Fruit fly (Drosophila melanogaster) whole organism: Measurements from ENCODE around the gene Mipp2.

Source experiments
- CG8478 ChIP-seq: fragments of >200 bp; optimal IDR thresholded peaks from 2 replicates; lab custom pipeline; 2018; ENCODE audit warnings: inconsistent platforms
- Dll ChIP-seq: fragments of >200 bp; optimal IDR thresholded peaks from 2 replicates; lab custom pipeline; 2017
- EcR ChIP-seq, 2 experiments: fragments of >200 bp; optimal IDR thresholded peaks; 2 replicates each; lab custom pipeline; 2017; ENCODE audit warnings: missing biosample characterization in 2 of 2, missing genetic modification characterization in 2 of 2, missing genetic modification reagents in 2 of 2
- pan ChIP-seq: fragments of >200 bp; optimal IDR thresholded peaks from 2 replicates; lab custom pipeline; 2017
- psq ChIP-seq: fragments of >200 bp; optimal IDR thresholded peaks from 2 replicates; lab custom pipeline; 2017
- usp ChIP-seq: fragments of >200 bp; optimal IDR thresholded peaks from 2 replicates; lab custom pipeline; 2017; ENCODE audit warnings: missing biosample characterization, missing genetic modification characterization, mixed read lengths

The Mipp2 gene

dm6 chrX:6075586-6075985, 15.7 kb downstream of the Mipp2 start:
- TF ChIP-seq psq (lab: Kevin White, UChicago) (no peak), Dll (lab: Kevin White, UChicago) (no peak), pan (lab: Kevin White, UChicago) (no peak)

- TF ChIP-seq usp (GFP tag; lab: Kevin White, UChicago) (no peak), CG8478 (lab: Kevin White, UChicago) (no peak), EcR (GFP tag; optimal IDR thresholded peaks at IDR 0.05; lab: Kevin White, UChicago) (no peak), Dll (lab: Kevin White, UChicago) (no peak), pan (lab: Kevin White, UChicago) (no peak), psq (lab: Kevin White, UChicago) (no peak)
Observed at dm6 chrX:6074845-6075244, 16.4 kb downstream of the Mipp2 start, which contains the start of gene Tsp5D. Gene Tsp5D, minus strand, starts transcription at chrX:6074857.

- TF ChIP-seq pan (lab: Kevin White, UChicago) (no peak), psq (lab: Kevin White, UChicago) (no peak), EcR (GFP tag; optimal IDR thresholded peaks at IDR 0.05; lab: Kevin White, UChicago) (no peak), usp (GFP tag; lab: Kevin White, UChicago) (no peak), CG8478 (lab: Kevin White, UChicago) (no peak), Dll (lab: Kevin White, UChicago) (no peak)
Observed at dm6 chrX:6068714-6069113, 22.6 kb downstream of the Mipp2 start.

dm6 chrX:6067281-6068008, 23.8 kb downstream of the Mipp2 start, which contains the start of gene CG5928:
Gene CG5928, plus strand, starts transcription at chrX:6067958.
- TF ChIP-seq usp (GFP tag; lab: Kevin White, UChicago): no peak
- TF ChIP-seq psq (lab: Kevin White, UChicago): no peak
- TF ChIP-seq CG8478 (lab: Kevin White, UChicago): no peak
- TF ChIP-seq EcR (GFP tag; optimal IDR thresholded peaks at IDR 0.05; lab: Kevin White, UChicago): no peak
- no peak for TF ChIP-seq Dll (lab: Kevin White, UChicago)
- no peak for TF ChIP-seq pan (lab: Kevin White, UChicago)

- TF ChIP-seq usp (GFP tag; lab: Kevin White, UChicago) (no peak), Dll (lab: Kevin White, UChicago) (no peak), EcR (GFP tag; optimal IDR thresholded peaks at IDR 0.05; lab: Kevin White, UChicago) (no peak), CG8478 (lab: Kevin White, UChicago) (no peak), psq (lab: Kevin White, UChicago) (no peak), pan (lab: Kevin White, UChicago) (no peak)
Observed at dm6 chrX:6066316-6066715, 25.0 kb downstream of the Mipp2 start, which contains the start of gene CG43115. Gene CG43115, minus strand, starts transcription at chrX:6066416.

- no peak for TF ChIP-seq EcR (GFP tag; optimal IDR thresholded peaks at IDR 0.05; lab: Kevin White, UChicago)
- no peak for TF ChIP-seq pan (lab: Kevin White, UChicago)
- TF ChIP-seq CG8478 (lab: Kevin White, UChicago): no peak
- TF ChIP-seq usp (GFP tag; lab: Kevin White, UChicago): no peak
- TF ChIP-seq Dll (lab: Kevin White, UChicago): no peak
- no peak for TF ChIP-seq psq (lab: Kevin White, UChicago)
Observed at dm6 chrX:6064508-6064907, 26.8 kb downstream of the Mipp2 start.

- TF ChIP-seq psq (lab: Kevin White, UChicago) (no peak), pan (lab: Kevin White, UChicago) (no peak), Dll (lab: Kevin White, UChicago) (no peak), CG8478 (lab: Kevin White, UChicago) (no peak), EcR (GFP tag; optimal IDR thresholded peaks at IDR 0.05; lab: Kevin White, UChicago) (no peak), usp (GFP tag; lab: Kevin White, UChicago) (no peak)
Observed at dm6 chrX:6062160-6062559, 29.1 kb downstream of the Mipp2 start.

dm6 chrX:6059135-6059824, 32.0 kb downstream of the Mipp2 start:
- no peak for TF ChIP-seq EcR (GFP tag; optimal IDR thresholded peaks at IDR 0.05; lab: Kevin White, UChicago)
- no peak for TF ChIP-seq pan (lab: Kevin White, UChicago)
- no peak for TF ChIP-seq CG8478 (lab: Kevin White, UChicago)
- TF ChIP-seq psq (lab: Kevin White, UChicago): no peak
- TF ChIP-seq usp (GFP tag; lab: Kevin White, UChicago): no peak
- no peak for TF ChIP-seq Dll (lab: Kevin White, UChicago)

- no peak for TF ChIP-seq CG8478 (lab: Kevin White, UChicago)
- TF ChIP-seq pan (lab: Kevin White, UChicago): no peak
- TF ChIP-seq psq (lab: Kevin White, UChicago): no peak
- no peak for TF ChIP-seq EcR (GFP tag; optimal IDR thresholded peaks at IDR 0.05; lab: Kevin White, UChicago)
- no peak for TF ChIP-seq Dll (lab: Kevin White, UChicago)
- TF ChIP-seq usp (GFP tag; lab: Kevin White, UChicago): no peak
Observed at dm6 chrX:6054031-6054430, 37.2 kb downstream of the Mipp2 start.

- TF ChIP-seq Dll (lab: Kevin White, UChicago) (no peak), psq (lab: Kevin White, UChicago) (no peak), CG8478 (lab: Kevin White, UChicago) (no peak), EcR (GFP tag; optimal IDR thresholded peaks at IDR 0.05; lab: Kevin White, UChicago) (no peak), usp (GFP tag; lab: Kevin White, UChicago) (no peak), pan (lab: Kevin White, UChicago) (no peak)
Observed at dm6 chrX:6052855-6053254, 38.4 kb downstream of the Mipp2 start.
